Fruit fly (Drosophila melanogaster) S2 (cell line): ENCODE results near the gene CG15539.

ENCODE experiments used
- CG8478 ChIP-seq: fragments of >200 bp; optimal IDR thresholded peaks from 2 replicates; lab custom pipeline; 2018
- CTCF ChIP-seq, 2 experiments: fragments of >200 bp; optimal IDR thresholded peaks; 2 replicates each; lab custom pipeline; 2018

The CG15539 gene

DNA sequence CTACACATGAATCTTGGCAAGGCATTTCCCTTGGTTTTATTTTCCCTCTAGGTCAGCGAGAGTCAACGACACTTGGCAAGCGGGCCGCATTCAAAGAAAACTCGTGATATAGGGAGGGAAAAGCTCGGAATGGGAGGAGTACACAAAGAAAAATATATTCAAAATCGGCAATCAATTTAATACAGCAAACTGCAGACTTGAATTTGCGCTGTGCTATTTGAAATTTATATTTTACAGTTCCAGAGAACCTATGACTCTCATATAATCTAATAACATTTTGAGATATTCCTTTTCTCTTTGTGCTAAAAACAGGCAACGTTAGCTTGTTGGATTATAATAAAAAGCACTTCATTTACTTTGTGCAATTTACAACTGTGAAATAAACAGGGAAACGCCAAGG, 23.8 kb downstream of the CG15539 start:
- TF ChIP-seq CG8478 (lab: Kevin White, UChicago) (no peak), CTCF (optimal IDR thresholded peaks at IDR 0.05; lab: Kevin White, UChicago) (no peak)

DNA sequence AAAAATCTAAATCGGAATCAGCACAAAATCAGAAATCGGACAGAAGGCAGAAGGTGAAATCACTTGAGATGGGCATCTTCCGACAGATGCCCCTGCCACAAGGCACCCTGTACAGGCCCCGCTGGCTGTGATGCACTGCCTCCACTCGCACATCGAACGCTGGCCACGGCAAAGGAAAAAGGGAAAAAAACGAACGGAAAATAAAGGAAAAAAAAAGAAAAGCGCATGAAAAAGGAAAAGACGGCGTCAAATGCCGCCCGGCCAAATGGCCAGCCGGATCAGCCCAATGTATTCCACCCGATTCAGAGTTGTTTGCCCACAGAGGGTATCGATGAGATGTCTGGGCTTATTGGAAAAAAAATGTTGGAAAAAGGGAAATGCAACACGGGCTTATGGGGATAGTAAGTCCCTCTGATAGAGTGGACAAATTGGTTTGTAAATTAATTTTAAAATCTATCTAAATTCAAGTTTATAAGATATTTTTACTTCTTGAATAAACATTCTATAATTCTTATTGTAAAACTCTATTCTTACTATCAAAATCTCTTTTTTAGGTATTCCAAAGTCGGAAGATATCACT, 25.4 kb downstream of the CG15539 start:
- TF ChIP-seq CG8478 (lab: Kevin White, UChicago) (no peak), CTCF (optimal IDR thresholded peaks at IDR 0.05; lab: Kevin White, UChicago) (no peak)

DNA sequence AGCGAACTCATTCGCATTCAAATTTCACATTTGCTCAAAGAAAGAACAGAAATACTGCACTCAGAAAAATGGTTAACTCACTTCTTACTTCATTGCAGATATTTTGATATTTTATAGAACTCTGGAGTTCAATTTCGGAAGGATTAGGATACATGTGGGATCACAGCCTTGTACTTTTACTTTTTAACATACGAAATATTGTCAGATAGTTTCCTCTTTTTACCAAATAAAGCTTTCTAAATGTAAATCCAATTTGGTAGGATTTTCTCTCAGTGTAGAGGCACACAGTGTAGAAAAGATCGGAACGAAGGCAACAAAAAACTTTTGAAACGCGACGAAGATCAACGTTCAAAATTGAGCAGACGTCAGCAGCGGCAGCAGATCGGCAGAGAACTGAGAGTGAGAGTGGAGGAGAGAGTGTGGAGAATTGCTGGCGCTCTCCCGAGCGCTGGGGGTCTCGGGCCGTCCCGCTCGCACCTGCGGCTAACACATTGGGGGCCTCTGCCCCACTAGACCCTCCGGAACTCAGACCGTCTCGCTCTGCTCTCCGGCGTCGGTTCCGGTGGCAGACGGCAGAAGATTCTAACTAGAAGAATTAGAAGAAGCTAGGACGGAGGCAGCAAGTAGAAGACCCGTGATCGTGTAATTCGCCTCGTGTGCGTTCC, 26.3 kb downstream of the CG15539 start, which contains the start of gene tmod:
TSS of gene tmod (plus strand) at position 619 of the 665 bp plus-strand sequence.
- TF ChIP-seq CTCF (optimal IDR thresholded peaks at IDR 0.05; lab: Kevin White, UChicago) (no peak), CG8478 (lab: Kevin White, UChicago) (no peak)

DNA sequence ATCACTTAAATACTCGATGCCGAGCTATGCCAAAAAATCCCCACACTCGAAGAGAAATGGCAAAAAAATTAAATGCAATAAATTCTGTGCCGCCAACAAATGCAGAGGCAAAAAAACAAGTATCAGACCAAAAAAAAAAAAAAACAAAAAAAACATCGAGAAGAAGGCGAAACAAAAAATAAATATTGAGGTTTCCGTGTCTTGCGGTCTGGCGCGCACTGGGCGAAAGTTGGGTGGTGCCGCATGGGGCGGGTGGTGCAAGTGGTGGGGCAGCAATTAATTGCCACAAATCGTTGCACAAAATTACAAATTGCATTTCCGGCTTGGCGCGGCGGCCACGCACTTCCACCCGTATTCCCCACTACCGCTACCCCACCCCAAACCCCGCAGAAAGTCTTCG, 28.7 kb downstream of the CG15539 start:
- no peak for TF ChIP-seq CTCF (optimal IDR thresholded peaks at IDR 0.05; lab: Kevin White, UChicago)
- TF ChIP-seq CG8478 (lab: Kevin White, UChicago) = no peak

DNA sequence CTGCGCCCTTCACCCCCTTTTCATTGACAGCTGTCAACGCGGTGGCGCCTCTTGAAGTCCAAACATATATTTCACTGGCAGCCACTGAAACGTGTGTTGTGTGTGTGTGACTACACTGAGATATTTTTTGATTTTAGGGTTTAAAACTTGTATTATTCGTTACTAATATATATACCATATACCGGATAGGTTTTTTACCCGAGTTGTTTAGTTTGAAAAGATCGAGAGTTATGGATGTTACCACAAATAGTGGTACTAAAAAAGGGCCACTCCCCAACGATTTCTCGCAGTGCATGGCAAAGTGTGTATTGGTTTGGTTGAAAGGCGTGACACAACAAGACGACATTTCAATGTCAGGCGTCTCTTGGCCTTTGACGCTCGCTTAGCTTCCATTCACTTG, 30.6 kb downstream of the CG15539 start:
- TF ChIP-seq CG8478 (lab: Kevin White, UChicago) = no peak
- TF ChIP-seq CTCF (optimal IDR thresholded peaks at IDR 0.05; lab: Kevin White, UChicago) = no peak

DNA sequence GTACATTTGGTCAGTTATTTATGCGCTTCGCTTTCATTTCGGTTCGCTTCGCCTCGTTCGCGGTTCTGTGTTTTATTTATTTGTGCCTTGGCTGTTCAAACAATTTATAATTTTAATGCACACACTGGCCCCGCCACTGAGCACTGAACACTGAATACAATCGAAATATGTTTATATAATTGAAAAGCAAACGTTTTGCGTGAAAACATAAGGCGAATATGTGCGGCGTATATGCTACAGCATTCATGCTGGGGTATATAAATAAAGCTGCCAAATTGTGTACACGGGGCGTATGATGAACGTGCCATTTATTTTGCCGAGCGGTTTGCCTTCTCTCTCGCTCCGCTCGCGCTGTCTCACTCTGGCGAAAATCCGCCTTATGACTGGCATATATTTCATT, 31.1 kb downstream of the CG15539 start:
- TF ChIP-seq CTCF (optimal IDR thresholded peaks at IDR 0.05; lab: Kevin White, UChicago) (no peak), CG8478 (lab: Kevin White, UChicago) (no peak)

DNA sequence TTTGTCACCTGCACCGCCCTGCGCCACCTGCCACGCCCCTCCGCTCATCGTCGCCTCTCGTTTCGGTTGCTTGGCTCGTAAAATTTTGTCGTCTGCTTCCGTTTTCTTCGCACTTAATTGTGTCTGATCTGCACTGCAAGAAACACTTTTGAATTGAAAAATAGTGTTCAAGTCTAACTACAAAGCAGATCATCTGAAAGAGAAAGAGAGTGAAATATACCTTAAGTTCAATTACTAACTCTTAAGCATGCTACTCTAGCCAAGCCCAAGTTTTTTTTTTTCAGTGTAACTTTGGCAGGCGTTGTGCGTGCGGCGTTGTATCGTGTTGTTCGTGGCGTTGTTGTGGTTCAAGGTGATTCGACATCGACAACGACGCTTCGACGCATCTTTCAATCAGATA, 34.4 kb downstream of the CG15539 start:
- no peak for TF ChIP-seq CG8478 (lab: Kevin White, UChicago)
- no peak for TF ChIP-seq CTCF (optimal IDR thresholded peaks at IDR 0.05; lab: Kevin White, UChicago)

DNA sequence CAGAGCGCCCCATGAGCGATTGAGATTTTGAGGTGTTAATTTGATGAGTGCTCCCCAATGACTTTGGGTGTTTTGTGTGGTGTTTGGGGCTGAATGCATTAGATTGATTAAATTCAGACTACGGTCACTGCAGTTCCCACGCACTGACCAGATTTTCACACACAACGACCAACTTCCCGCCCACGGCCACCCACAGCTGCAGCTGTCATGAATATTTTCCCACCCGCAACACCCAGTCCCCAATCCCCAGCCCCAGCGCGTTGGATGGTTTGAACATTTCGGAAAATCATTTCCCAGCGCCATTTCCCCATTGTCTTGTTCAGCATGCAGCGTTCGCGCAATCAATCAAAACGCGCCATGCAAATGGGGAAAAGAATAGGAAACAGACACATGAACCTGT, 35.7 kb downstream of the CG15539 start:
- TF ChIP-seq CG8478 (lab: Kevin White, UChicago) (no peak), CTCF (optimal IDR thresholded peaks at IDR 0.05; lab: Kevin White, UChicago) (no peak)

DNA sequence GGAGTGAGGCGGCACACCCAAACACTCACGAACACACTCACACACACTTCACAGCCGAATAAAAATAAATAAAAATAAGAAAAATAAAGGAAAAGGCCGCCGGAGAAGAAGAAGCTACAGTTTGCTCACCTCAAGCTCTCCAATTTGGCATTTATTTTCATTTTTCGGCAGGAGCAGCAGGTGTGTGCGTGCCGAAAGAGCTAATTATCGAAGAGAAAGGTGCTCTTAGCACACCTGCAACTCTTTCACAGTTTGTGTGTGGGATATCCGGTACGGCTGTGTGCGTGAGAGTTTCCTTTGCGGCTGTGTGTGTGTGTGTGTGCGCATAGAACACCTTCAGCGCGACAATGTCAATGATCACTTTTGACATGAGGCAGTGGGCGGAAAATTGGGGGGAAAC, 39.2 kb downstream of the CG15539 start:
- TF ChIP-seq CTCF (optimal IDR thresholded peaks at IDR 0.05; lab: Kevin White, UChicago) (no peak), CG8478 (lab: Kevin White, UChicago) (no peak)

DNA sequence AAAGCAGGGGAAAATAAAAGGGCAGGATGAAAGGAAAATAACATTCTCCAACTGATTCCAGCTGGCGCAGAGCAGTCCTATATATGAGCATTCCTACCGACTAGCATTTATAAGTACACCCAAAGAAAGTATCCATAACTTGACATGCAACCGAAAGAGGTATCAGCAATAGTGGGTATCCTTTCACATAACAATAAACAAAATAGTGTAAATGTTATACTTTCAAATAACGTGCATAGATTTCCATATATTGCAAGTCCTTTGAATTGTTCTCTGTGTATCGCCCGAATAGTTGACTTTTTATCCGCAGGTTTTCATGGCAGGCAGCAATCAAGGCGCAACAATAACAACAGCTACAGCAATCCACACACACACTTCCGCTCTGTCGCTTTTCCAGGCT, 44.3 kb downstream of the CG15539 start:
- TF ChIP-seq CTCF (optimal IDR thresholded peaks at IDR 0.05; lab: Kevin White, UChicago) (no peak), CG8478 (lab: Kevin White, UChicago) (no peak)

DNA sequence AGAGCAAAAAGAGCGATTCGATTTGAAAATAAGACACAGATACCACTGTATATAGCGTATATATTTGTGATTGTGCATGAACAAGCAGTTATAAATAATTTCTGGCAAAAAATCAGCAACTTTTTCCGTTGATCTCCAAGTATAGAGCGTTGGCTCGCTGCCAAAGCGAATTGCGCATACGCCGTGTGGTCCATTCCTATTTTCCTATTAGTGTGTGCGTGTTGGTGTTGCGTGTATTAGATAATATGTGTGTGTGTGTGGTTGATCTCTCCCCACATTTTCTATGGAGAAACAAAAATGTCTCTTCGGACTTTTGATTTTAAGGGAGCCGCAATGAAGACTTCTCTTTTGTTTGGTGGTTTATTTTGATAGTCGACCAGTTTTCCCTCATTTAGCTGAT, 46.8 kb downstream of the CG15539 start:
- no peak for TF ChIP-seq CG8478 (lab: Kevin White, UChicago)
- no peak for TF ChIP-seq CTCF (optimal IDR thresholded peaks at IDR 0.05; lab: Kevin White, UChicago)
